Fruit fly (Drosophila melanogaster) whole organism, larva: ENCODE results near the gene FucTD.

Experiments used
- noc ChIP-seq: fragments of 200-800 bp; sonication (Bioruptor generic); optimal IDR thresholded peaks from 3 replicates; lab custom pipeline; 2019; ENCODE audit warnings: missing biosample characterization, mild to moderate bottlenecking, missing genetic modification characterization, moderate library complexity

The FucTD gene

DNA sequence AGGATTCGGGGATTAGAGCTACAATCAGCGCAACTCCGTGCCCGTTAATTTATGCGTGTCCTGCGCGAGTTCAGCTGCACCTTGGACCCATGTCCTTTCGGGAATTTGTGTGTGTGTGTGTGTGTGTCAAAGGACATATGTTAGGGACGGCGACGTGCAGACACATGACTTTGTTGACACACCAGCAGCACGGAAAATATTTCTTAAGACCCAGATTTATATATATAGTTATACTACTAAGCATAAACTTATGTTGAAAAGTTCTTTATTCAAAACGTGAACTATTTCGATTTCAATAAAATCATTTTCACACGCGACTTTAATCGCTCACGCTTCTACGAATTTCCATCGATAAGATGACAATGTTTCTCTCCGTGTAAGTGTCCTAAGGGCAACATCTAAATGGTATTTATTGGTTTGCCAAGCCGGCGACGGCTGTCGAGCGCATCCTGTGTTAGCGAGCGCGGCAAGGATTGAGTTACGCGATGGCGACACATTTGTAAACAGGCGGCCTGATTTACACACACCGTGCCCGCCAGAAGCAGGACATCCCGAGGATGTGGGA lies 15.5 kb downstream of the FucTD start:
- no peak for TF ChIP-seq noc (tag; lab: Kevin White, UChicago)

DNA sequence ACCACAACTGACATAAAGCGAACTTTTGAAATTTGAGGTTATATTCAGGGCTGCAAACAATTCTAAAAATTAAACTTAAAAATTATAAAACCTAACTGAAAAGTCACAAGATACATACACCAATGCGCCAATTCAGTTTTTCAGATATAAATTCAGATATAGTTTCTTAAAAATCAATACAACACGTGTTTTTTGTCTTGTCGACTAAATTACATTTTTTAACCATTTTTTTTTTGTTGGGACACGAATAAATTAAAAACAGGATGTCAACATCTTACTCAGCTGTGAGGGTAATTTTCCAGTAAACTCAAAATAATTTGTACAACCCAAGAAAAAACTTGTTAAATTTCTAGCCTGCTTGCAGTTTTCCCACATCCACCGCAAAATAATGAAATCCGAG lies 21.7 kb downstream of the FucTD start, which contains the start of gene SA2:
Gene SA2, minus strand, starts transcription at position 101 of the 400 bp plus-strand sequence.
- no peak for TF ChIP-seq noc (tag; lab: Kevin White, UChicago)

DNA sequence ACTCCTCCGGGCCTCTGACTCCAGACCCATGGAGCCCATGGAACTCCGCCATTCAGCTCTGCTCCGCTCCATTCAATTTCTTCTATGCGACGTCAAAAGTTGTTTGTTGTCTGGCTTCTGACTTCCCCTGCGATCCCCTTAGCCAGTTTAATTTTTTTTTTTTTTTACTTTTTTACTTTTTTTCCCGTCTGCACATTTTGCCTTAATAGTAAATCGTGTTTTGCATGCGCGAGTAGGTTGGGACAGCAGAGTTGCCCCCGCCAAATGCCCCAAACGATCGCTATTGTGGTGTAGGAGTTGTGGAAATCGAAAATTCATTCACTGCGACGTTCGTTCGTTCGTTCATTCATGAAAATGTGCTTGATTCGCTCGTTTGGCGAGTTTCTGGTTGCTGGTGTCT lies 25.0 kb downstream of the FucTD start:
- no peak for TF ChIP-seq noc (tag; lab: Kevin White, UChicago)

DNA sequence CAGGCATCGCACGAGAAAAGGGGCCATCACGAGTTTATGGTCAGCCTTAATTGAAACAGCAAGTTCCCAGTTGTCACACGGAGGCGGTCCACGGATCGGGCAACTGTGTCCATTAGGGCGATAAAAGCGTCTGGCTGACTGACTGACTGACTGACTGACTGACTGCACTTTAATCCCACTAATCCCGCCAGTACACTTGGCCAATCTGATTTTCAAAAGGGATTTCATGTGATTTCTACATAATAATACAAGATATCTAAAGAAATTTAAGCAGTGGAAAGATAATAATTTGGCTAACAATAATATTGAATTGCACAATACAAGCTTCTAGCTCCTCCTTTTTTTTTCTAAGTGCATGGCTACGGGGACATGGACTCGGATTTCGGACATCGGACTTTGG lies 26.3 kb downstream of the FucTD start:
- TF ChIP-seq noc (tag; lab: Kevin White, UChicago): no peak

DNA sequence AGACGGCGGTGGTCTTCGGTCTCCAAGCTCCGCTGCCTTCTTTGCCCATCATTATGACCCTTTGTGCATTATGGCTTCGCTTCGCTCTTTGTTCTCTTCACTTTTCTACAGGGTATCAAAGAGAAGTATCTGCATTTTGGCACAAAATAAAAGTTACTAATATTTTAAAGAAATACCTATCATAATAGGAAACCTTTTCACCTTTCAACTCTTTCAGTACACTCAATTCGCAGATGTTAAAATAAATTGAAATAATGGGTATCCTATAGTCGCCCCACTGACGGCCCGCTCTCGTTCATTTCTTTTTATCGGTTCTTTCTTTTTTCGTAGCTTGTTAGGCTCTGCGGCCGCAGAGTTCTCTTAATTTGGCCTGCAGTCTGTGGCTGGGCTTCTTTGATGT lies 26.9 kb downstream of the FucTD start:
- no peak for TF ChIP-seq noc (tag; lab: Kevin White, UChicago)

DNA sequence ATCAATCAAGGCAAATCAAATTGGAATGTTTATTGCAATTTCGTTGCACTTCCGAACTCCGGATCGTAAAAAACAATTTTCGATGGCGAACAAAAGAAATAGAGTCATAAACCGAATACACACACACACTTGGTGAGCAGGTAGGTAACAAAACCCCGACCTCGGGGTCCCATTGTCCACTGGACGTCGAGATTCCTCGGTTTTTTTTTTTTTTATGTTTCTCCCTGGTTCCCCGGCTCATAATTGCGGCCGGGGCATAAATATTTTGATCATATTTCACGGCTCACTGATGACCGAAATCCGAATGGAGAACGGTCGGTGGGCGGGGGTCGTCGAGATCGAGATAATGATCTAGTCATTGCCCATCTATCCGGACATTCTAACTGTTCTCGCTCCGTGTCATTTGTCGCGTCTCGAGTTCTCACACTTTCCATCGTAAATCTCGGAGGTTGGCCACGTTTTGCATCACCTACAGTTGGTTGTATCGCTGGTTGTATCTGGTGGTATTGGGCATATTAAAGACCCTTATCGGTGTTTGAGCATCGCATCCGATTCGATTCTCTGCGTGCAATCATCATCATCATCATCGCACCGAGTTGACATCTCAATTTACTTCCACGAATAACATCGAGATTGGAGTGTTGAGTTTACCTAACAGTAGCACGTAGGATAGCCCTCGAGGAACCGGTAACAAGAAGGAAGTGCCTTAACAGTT lies 31.9 kb downstream of the FucTD start:
- no peak for TF ChIP-seq noc (tag; lab: Kevin White, UChicago)

DNA sequence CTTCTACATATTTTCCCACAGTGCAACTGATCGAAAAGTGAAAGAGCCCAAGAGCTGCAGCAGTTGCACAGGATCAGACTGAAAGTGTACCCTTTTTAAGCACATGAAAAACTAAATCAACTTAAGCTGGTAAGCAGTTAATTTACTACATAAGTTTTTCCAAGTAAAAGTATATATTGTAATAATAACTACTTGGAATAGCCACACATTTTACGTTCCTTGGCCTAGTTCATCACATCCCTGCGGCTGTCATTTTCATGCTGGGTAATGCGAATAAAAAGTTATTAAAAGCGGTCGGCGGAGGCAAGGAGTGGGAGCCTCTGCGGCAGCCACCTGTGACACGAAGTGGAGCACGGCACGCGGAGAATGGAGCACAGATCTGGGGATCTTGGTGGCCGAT lies 34.9 kb downstream of the FucTD start:
- no peak for TF ChIP-seq noc (tag; lab: Kevin White, UChicago)

DNA sequence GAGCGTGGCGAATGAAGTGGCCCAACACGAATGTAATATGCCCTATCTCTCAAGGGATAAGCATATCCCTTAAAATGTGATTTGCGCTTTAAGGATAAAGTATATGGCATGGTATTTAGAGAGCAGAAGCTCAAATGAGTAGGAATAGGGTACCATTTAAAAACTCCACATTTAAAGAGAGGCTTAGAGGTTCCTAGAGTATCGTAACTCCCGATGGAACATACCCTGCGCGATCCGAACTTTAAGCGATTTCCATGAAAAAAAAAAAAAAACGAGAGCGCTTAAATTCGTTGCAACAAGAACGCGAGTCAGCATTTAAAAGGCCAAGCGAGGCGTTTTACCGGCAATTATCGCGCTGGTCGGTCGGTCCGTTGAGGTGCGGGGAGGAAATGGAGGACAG lies 41.2 kb downstream of the FucTD start:
- TF ChIP-seq noc (tag; lab: Kevin White, UChicago): no peak

DNA sequence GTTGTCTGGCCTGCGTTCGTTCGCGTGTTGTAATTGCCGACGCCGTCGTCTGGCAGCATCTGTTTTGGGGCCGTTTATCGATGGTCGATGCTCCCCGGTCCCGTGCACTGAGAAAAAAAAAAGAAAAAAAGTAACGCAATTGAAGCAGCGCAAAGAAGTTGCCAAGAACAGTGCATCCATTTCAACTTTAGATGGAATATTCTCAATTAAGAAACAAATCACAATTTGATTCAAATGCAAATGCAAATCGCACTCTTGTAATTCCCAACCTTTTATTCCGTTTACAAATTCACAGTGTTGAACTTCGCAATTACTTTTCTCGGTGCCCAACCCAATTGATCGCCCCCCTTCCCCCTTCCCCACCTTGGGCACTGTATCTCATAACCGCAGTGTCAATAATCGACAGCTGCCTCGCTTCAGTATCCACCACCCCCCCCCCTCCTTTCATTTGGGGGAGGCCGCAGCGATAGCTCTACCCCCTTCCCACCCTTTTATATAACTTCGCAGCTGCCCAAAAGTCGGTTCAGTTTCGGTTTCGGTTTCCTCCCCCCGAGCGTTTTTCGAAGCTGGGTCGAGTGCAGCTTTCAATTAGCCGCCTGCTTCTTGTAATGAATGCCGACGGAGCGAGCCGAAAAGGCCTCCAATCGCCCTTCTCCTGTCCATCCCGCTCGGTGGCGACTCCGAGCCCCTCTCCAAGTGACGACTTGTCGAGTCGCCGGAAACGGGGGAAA lies 42.1 kb downstream of the FucTD start:
- no peak for TF ChIP-seq noc (tag; lab: Kevin White, UChicago)

DNA sequence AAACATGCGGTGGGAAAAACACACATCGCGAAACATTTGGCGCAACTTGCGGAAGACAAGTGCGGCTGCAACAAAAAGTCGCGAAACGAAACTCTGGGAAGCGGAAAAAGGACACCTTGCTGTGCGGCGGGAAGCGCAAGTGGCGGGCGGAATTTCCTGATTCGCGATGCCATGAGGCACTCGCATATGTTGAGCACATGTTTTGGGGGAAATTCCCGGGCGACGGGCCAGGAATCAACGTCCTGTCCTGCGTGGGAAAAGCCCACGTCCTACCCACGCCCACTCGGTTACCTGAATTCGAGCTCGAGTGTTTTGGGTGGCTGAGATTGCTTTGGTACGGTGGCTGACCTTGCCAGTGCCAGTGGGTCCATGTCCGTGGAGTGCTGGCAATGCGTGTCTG lies 45.8 kb downstream of the FucTD start:
- no peak for TF ChIP-seq noc (tag; lab: Kevin White, UChicago)

DNA sequence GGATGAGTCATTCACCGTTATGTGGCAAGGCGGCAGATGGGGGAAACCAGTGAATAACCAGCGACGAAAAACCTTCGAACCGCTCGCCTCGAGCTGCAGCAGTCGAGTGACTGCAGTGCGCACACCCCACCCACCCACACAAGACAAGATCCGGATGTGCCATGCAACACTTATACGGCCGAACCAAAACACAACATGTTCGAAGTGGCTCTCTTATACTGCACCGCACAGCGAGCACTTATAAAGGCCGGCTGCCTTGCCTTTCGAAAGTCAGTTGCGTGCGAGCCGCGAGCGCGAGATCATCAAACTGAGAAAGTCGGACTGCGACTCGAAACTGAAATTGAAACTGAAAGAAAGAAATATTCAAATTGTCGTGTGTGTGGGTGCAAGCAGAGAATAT lies 47.5 kb downstream of the FucTD start, which contains the start of gene rho:
Gene rho, plus strand, starts transcription at position 265 of the 400 bp plus-strand sequence.
- no peak for TF ChIP-seq noc (tag; lab: Kevin White, UChicago)

DNA sequence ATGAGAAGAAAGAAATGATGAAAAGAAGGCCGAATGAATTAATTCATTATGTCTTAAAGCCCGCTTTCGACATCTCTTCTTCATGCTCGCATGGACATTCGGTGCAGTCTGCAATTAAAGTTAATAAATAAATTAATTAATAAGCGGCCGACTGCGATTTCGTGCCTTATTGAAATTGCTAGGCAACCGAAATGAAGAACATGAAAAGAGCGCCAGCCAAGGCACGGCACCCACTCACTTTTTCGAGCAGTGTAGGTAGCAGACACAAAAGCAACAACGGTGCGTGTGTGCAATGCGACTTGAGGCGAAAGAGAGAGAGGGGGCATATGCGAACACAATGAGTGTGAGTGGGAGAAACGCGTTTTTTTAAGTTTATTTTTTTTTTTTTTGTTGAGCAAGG lies 48.4 kb downstream of the FucTD start:
- no peak for TF ChIP-seq noc (tag; lab: Kevin White, UChicago)
